Worm (Caenorhabditis elegans): ENCODE measurements around the gene aat-1.

The aat-1 gene

ce11 chrIV:9625829-9626228 lies 24.3 kb upstream of the aat-1 start:
- TF ChIP-seq nhr-12 (tag; optimal IDR thresholded peaks at IDR 0.05) (no peak), blmp-1 (tag; optimal IDR thresholded peaks at IDR 0.05) (no peak), unc-62 (GFP tag; optimal IDR thresholded peaks at IDR 0.05) (no peak), lin-32 (GFP tag; optimal IDR thresholded peaks at IDR 0.05) (no peak), ceh-83 (GFP tag; optimal IDR thresholded peaks at IDR 0.05) (no peak), mls-2 (tag; optimal IDR thresholded peaks at IDR 0.05) (no peak), mep-1 (tag; optimal IDR thresholded peaks at IDR 0.05) (no peak), ham-2 (GFP tag; optimal IDR thresholded peaks at IDR 0.05) (no peak), sem-2 (GFP tag; optimal IDR thresholded peaks at IDR 0.05) (no peak), ces-1 (GFP tag; optimal IDR thresholded peaks at IDR 0.05) (no peak)

- TF ChIP-seq ztf-11 (tag; optimal IDR thresholded peaks at IDR 0.05) (no peak), nhr-237 (tag; optimal IDR thresholded peaks at IDR 0.05) (no peak), lin-13 (tag; optimal IDR thresholded peaks at IDR 0.05) (no peak), nhr-12 (tag; optimal IDR thresholded peaks at IDR 0.05) (no peak), snpc-4 (tag; optimal IDR thresholded peaks at IDR 0.05) (no peak), ham-2 (GFP tag; optimal IDR thresholded peaks at IDR 0.05) (no peak), zip-8 (tag; optimal IDR thresholded peaks at IDR 0.05) (no peak), unc-62 (GFP tag; optimal IDR thresholded peaks at IDR 0.05) (no peak), pha-4 (tag; optimal IDR thresholded peaks at IDR 0.05) (no peak), nhr-28 (tag; optimal IDR thresholded peaks at IDR 0.05) (no peak), lin-32 (GFP tag; optimal IDR thresholded peaks at IDR 0.05) (no peak), drap-1 (GFP tag; optimal IDR thresholded peaks at IDR 0.05) (no peak), nhr-2 (tag; optimal IDR thresholded peaks at IDR 0.05) (no peak)
Observed at ce11 chrIV:9624977-9625376, 23.5 kb upstream of the aat-1 start, which contains the start of gene W09C2.10. Gene W09C2.10 (minus strand): TSS chrIV:9625077.

ce11 chrIV:9624275-9624674 lies 22.8 kb upstream of the aat-1 start, which contains the start of gene W09C2.8:
Gene W09C2.8 (minus strand): TSS chrIV:9624375.
- TF ChIP-seq nhr-2 (tag; optimal IDR thresholded peaks at IDR 0.05) (no peak), sptf-1 (tag; optimal IDR thresholded peaks at IDR 0.05) (no peak), mab-5 (tag; optimal IDR thresholded peaks at IDR 0.05) (no peak), ham-2 (GFP tag; optimal IDR thresholded peaks at IDR 0.05) (no peak), hlh-1 (tag; optimal IDR thresholded peaks at IDR 0.05) (no peak), tbx-8 (GFP tag; optimal IDR thresholded peaks at IDR 0.05) (no peak), ceh-39 (tag; optimal IDR thresholded peaks at IDR 0.05) (no peak), unc-39 (tag; optimal IDR thresholded peaks at IDR 0.05) (no peak), ceh-43 (GFP tag; optimal IDR thresholded peaks at IDR 0.05) (no peak)

- TF ChIP-seq drap-1 (GFP tag; optimal IDR thresholded peaks at IDR 0.05) (no peak), bed-3 (GFP tag; optimal IDR thresholded peaks at IDR 0.05) (no peak)
Observed at ce11 chrIV:9623269-9623668, 21.8 kb upstream of the aat-1 start, which contains the start of gene W09C2.9. Gene W09C2.9 (minus strand): TSS chrIV:9623369.

ce11 chrIV:9622272-9622671 lies 20.8 kb upstream of the aat-1 start, which contains the start of gene W09C2.7:
Gene W09C2.7 (minus strand): TSS chrIV:9622372.
- no peak for TF ChIP-seq bed-3 (GFP tag; optimal IDR thresholded peaks at IDR 0.05)
- no peak for TF ChIP-seq sem-2 (GFP tag; optimal IDR thresholded peaks at IDR 0.05)
- no peak for TF ChIP-seq mls-2 (tag; optimal IDR thresholded peaks at IDR 0.05)
- TF ChIP-seq pha-4 (tag; optimal IDR thresholded peaks at IDR 0.05): no peak
- TF ChIP-seq nhr-76 (tag; optimal IDR thresholded peaks at IDR 0.05): no peak
- no peak for TF ChIP-seq mab-5 (tag; optimal IDR thresholded peaks at IDR 0.05)
- TF ChIP-seq blmp-1 (tag; optimal IDR thresholded peaks at IDR 0.05): no peak
- no peak for TF ChIP-seq nhr-28 (tag; optimal IDR thresholded peaks at IDR 0.05)

ce11 chrIV:9618836-9619235 lies 17.3 kb upstream of the aat-1 start:
- TF ChIP-seq flh-1 (GFP tag; optimal IDR thresholded peaks at IDR 0.05): no peak
- TF ChIP-seq zip-8 (tag; optimal IDR thresholded peaks at IDR 0.05): no peak
- no peak for TF ChIP-seq unc-39 (tag; optimal IDR thresholded peaks at IDR 0.05)
- TF ChIP-seq nhr-76 (tag; optimal IDR thresholded peaks at IDR 0.05): no peak
- TF ChIP-seq elt-1 (tag; optimal IDR thresholded peaks at IDR 0.05; ENCODE audit: borderline replicate concordance, insufficient read depth): peak; percentile 99
- TF ChIP-seq drap-1 (GFP tag; optimal IDR thresholded peaks at IDR 0.05): no peak
- TF ChIP-seq ces-1 (GFP tag; optimal IDR thresholded peaks at IDR 0.05): no peak
- TF ChIP-seq ceh-43 (GFP tag; optimal IDR thresholded peaks at IDR 0.05): peak; percentile 30
- TF ChIP-seq nhr-28 (tag; optimal IDR thresholded peaks at IDR 0.05): no peak
- no peak for TF ChIP-seq ham-2 (GFP tag; optimal IDR thresholded peaks at IDR 0.05)
- TF ChIP-seq nhr-237 (tag; optimal IDR thresholded peaks at IDR 0.05): no peak
- no peak for TF ChIP-seq unc-120 (tag; optimal IDR thresholded peaks at IDR 0.05; ENCODE audit: poor library complexity, severe bottlenecking)
- TF ChIP-seq unc-62 (GFP tag; optimal IDR thresholded peaks at IDR 0.05): peak; percentile 9
- no peak for TF ChIP-seq ztf-11 (tag; optimal IDR thresholded peaks at IDR 0.05)
- TF ChIP-seq nhr-2 (tag; optimal IDR thresholded peaks at IDR 0.05): peak; percentile 27
- TF ChIP-seq tbx-8 (GFP tag; optimal IDR thresholded peaks at IDR 0.05): no peak
- no peak for TF ChIP-seq cnd-1 (tag; optimal IDR thresholded peaks at IDR 0.05)
- no peak for TF ChIP-seq nhr-12 (tag; optimal IDR thresholded peaks at IDR 0.05)
- no peak for TF ChIP-seq mep-1 (tag; optimal IDR thresholded peaks at IDR 0.05)
- TF ChIP-seq elt-3 (tag; optimal IDR thresholded peaks at IDR 0.05): no peak
- TF ChIP-seq lin-13 (tag; optimal IDR thresholded peaks at IDR 0.05): no peak
- no peak for TF ChIP-seq mls-2 (tag; optimal IDR thresholded peaks at IDR 0.05)
- no peak for TF ChIP-seq blmp-1 (tag; optimal IDR thresholded peaks at IDR 0.05)
- no peak for TF ChIP-seq lsy-2 (tag; optimal IDR thresholded peaks at IDR 0.05)
- no peak for TF ChIP-seq lin-32 (GFP tag; optimal IDR thresholded peaks at IDR 0.05)
- TF ChIP-seq mab-5 (tag; optimal IDR thresholded peaks at IDR 0.05): no peak
- TF ChIP-seq sptf-1 (tag; optimal IDR thresholded peaks at IDR 0.05): no peak
- no peak for TF ChIP-seq ceh-83 (GFP tag; optimal IDR thresholded peaks at IDR 0.05)
